Worm (Caenorhabditis elegans): Measurements from ENCODE around the gene F46F5.16.

Gene F46F5.16

ce11 chrII:754971-755370 lies 32.1 kb upstream of the F46F5.16 start:
- TF ChIP-seq B0336.3 (GFP tag; IDR thresholded peaks at IDR 0.05) (no peak), rpc-1 (optimal IDR thresholded peaks at IDR 0.05) (peak; percentile 4), rpc-1 (tag; optimal IDR thresholded peaks at IDR 0.05) (peak; percentile 58), ceh-79 (tag; optimal IDR thresholded peaks at IDR 0.05) (no peak), tbp1 (GFP tag; optimal IDR thresholded peaks at IDR 0.05) (peak; percentile 74), atf-7 (tag; optimal IDR thresholded peaks at IDR 0.05) (no peak), egl-18 (GFP tag; IDR thresholded peaks at IDR 0.05) (no peak), cebp-2 (GFP tag; IDR thresholded peaks at IDR 0.05) (0 out of 2 replicates have a peak, but pooled peaks have one; percentile 10), bed-1 (GFP tag; IDR thresholded peaks at IDR 0.05) (no peak), F49E8.2 (tag; optimal IDR thresholded peaks at IDR 0.05; ENCODE audit: insufficient read depth) (no peak), akir-1 (GFP tag; optimal IDR thresholded peaks at IDR 0.05) (no peak), pbrm-1 (GFP tag; IDR thresholded peaks at IDR 0.05) (0 out of 2 replicates have a peak, but pooled peaks have one; percentile 28)

ce11 chrII:756161-756560 lies 30.9 kb upstream of the F46F5.16 start:
- TF ChIP-seq cebp-2 (GFP tag; IDR thresholded peaks at IDR 0.05): no peak
- TF ChIP-seq xnd-1 (tag; optimal IDR thresholded peaks at IDR 0.05): no peak
- no peak for TF ChIP-seq Y56A3A.18 (GFP tag; IDR thresholded peaks at IDR 0.05)
- TF ChIP-seq ztf-18 (tag; optimal IDR thresholded peaks at IDR 0.05): no peak
- TF ChIP-seq let-526 (GFP tag; IDR thresholded peaks at IDR 0.05): no peak

ce11 chrII:757224-757623 lies 29.8 kb upstream of the F46F5.16 start:
- no peak for TF ChIP-seq gei-17 (GFP tag; optimal IDR thresholded peaks at IDR 0.05)
- no peak for TF ChIP-seq snpc-4 (GFP tag; optimal IDR thresholded peaks at IDR 0.05)
- TF ChIP-seq snpc-4 (tag; optimal IDR thresholded peaks at IDR 0.05): no peak
- TF ChIP-seq cebp-2 (GFP tag; IDR thresholded peaks at IDR 0.05): no peak
- TF ChIP-seq B0019.2 (GFP tag; conservative IDR thresholded peaks at IDR 0.05): no peak
- no peak for TF ChIP-seq tbp1 (GFP tag; optimal IDR thresholded peaks at IDR 0.05)
- TF ChIP-seq tlf-1 (GFP tag; optimal IDR thresholded peaks at IDR 0.05): no peak
- no peak for TF ChIP-seq tbx-9 (tag; optimal IDR thresholded peaks at IDR 0.05; ENCODE audit: borderline replicate concordance)
- TF ChIP-seq zfh-2 (GFP tag; conservative IDR thresholded peaks at IDR 0.05): no peak
- no peak for TF ChIP-seq F49E8.2 (tag; optimal IDR thresholded peaks at IDR 0.05; ENCODE audit: insufficient read depth)
- TF ChIP-seq F55B11.4 (tag; optimal IDR thresholded peaks at IDR 0.05; ENCODE audit: borderline replicate concordance, insufficient read depth): no peak
- TF ChIP-seq mel-28 (tag; optimal IDR thresholded peaks at IDR 0.05; ENCODE audit: borderline replicate concordance): no peak
- no peak for TF ChIP-seq nhr-120 (GFP tag; IDR thresholded peaks at IDR 0.05)
- no peak for TF ChIP-seq ZK185.1 (tag; optimal IDR thresholded peaks at IDR 0.05; ENCODE audit: poor library complexity, severe bottlenecking)
- TF ChIP-seq mcd-1 (GFP tag; IDR thresholded peaks at IDR 0.05): no peak
- no peak for TF ChIP-seq hmg-1.2 (GFP tag; IDR thresholded peaks at IDR 0.05)
- TF ChIP-seq rcor-1 (GFP tag; IDR thresholded peaks at IDR 0.05): no peak
- TF ChIP-seq unc-130 (GFP tag; optimal IDR thresholded peaks at IDR 0.05): no peak
- no peak for TF ChIP-seq ztf-3 (GFP tag; optimal IDR thresholded peaks at IDR 0.05)

DNA sequence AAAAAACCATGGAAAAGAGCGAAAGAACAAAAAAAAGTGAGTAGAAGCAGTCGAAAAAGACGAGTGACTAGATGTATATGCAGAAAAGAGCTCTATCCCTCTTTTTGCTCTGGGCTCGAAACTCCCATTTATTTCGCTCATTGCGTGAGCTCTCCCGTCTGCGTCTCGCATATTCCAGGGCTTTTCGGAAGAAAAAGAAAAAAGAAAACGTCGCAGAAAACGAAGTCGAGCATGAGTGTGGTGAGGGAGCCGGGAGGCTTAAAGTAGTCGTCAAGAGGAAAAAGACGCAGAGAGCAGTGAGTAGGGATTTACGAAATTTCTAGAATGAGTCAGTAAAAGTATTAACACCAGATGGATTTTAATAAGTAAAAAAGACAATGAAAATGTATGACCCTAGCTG lies 27.2 kb upstream of the F46F5.16 start:
- TF ChIP-seq zfh-2 (GFP tag; conservative IDR thresholded peaks at IDR 0.05) (peak; percentile 51; the same call in 1 of the 2 replicates), K12H6.12 (tag; optimal IDR thresholded peaks at IDR 0.05) (peak; percentile 19), hmg-1.2 (GFP tag; IDR thresholded peaks at IDR 0.05) (peak; percentile 26; the same call in 1 of the 2 replicates), snpc-1.1 (tag; optimal IDR thresholded peaks at IDR 0.05; ENCODE audit: insufficient read depth) (no peak)
